Worm (Caenorhabditis elegans): Measurements from ENCODE around the gene prp-19.
A peak's percentile ranks its signal among the peaks of the same experiment; 100 is the strongest.

ce11 chrIII:5201267-5201666, 29.4 kb upstream of the prp-19 start:
- TF ChIP-seq dpl-1 (GFP tag; optimal IDR thresholded peaks at IDR 0.05) (no peak), elt-3 (tag; optimal IDR thresholded peaks at IDR 0.05) (peak in 5 of 6 experiments; percentile 75 to 95 (median 83)), alr-1 (tag; optimal IDR thresholded peaks at IDR 0.05; ENCODE audit: borderline replicate concordance) (no peak), zag-1 (tag; optimal IDR thresholded peaks at IDR 0.05) (no peak), pag-3 (tag; optimal IDR thresholded peaks at IDR 0.05; ENCODE audit: borderline replicate concordance, insufficient read depth) (no peak), irx-1 (tag; optimal IDR thresholded peaks at IDR 0.05) (no peak), ama-1 (optimal IDR thresholded peaks at IDR 0.05) (no peak)

Data from whole organism, L1 larva.